Worm (Caenorhabditis elegans) whole organism, L4 larva: ENCODE data around the gene K07C5.2.

ENCODE experiments used
- F37D6.2 ChIP-seq: sonication (generic microtip); optimal IDR thresholded peaks from 2 replicates; lab custom pipeline; 2016; ENCODE audit warnings: mild to moderate bottlenecking, missing genetic modification characterization, missing compliant biosample characterization
- F49E8.2 ChIP-seq: sonication (generic microtip); optimal IDR thresholded peaks from 2 replicates; lab custom pipeline; 2016; ENCODE audit warnings: missing compliant biosample characterization, mild to moderate bottlenecking, missing genetic modification characterization, borderline replicate concordance
- ZK546.5 ChIP-seq, 2 experiments: sonication (generic microtip); optimal IDR thresholded peaks; 2 replicates each; lab custom pipeline; 2017; ENCODE audit warnings: missing biosample characterization in 2 of 2, missing genetic modification characterization in 2 of 2
- aha-1 ChIP-seq: fragments of 150-350 bp; peaks from one replicate; lab custom pipeline; 2014; ENCODE audit warnings: missing biosample characterization, missing genetic modification characterization
- ama-1 ChIP-seq: fragments of 150-350 bp; optimal IDR thresholded peaks from 2 replicates; lab custom pipeline; 2014; ENCODE audit warnings: inconsistent platforms, mixed read lengths
- arid-1 ChIP-seq: fragments of 200-800 bp; sonication (Bioruptor generic); conservative IDR thresholded peaks from 2 replicates; pipeline ENCODE4 v1.3.6; 2022; ENCODE audit warnings: missing genetic modification reagents, missing genetic modification characterization, missing compliant biosample characterization
- ceh-20 ChIP-seq: fragments of 200-800 bp; sonication (Bioruptor generic); IDR thresholded peaks from 2 replicates; pipeline ENCODE4 v1.3.6; 2022; ENCODE audit warnings: missing genetic modification reagents, missing genetic modification characterization, missing compliant biosample characterization
- ceh-44 ChIP-seq: fragments of 200-800 bp; sonication (Bioruptor generic); IDR thresholded peaks from 2 replicates; pipeline ENCODE4 v1.3.6; 2022; ENCODE audit warnings: missing genetic modification reagents, missing genetic modification characterization, missing compliant biosample characterization
- daf-12 ChIP-seq: fragments of 150-350 bp; optimal IDR thresholded peaks from 2 replicates; lab custom pipeline; 2014; ENCODE audit warnings: missing biosample characterization, missing genetic modification reagents, missing genetic modification characterization
- daf-8 ChIP-seq: fragments of 200-800 bp; sonication (Bioruptor generic); IDR thresholded peaks from 2 replicates; pipeline ENCODE4 v1.3.6; 2022; ENCODE audit warnings: missing genetic modification characterization, missing compliant biosample characterization
- dmd-6 ChIP-seq: fragments of 200-800 bp; sonication (Bioruptor generic); IDR thresholded peaks from 2 replicates; pipeline ENCODE4 v1.3.6; 2022; ENCODE audit warnings: missing genetic modification reagents, missing genetic modification characterization, missing compliant biosample characterization
- dmd-8 ChIP-seq: fragments of 200-800 bp; sonication (Bioruptor generic); IDR thresholded peaks from 2 replicates; pipeline ENCODE4 v1.3.6; 2022; ENCODE audit warnings: missing genetic modification characterization, missing compliant biosample characterization
- dmd-9 ChIP-seq: fragments of 200-800 bp; sonication (Bioruptor generic); IDR thresholded peaks from 2 replicates; pipeline ENCODE4 v1.3.6; 2022; ENCODE audit warnings: missing genetic modification reagents, missing genetic modification characterization, missing compliant biosample characterization
- dve-1 ChIP-seq: sonication (generic microtip); optimal IDR thresholded peaks from 2 replicates; lab custom pipeline; 2017; ENCODE audit warnings: antibody characterized with exemption, mild to moderate bottlenecking, missing genetic modification characterization, missing compliant biosample characterization; ENCODE audit not compliant: insufficient read depth
- fos-1 ChIP-seq: fragments of 150-350 bp; optimal IDR thresholded peaks from 2 replicates; lab custom pipeline; 2014; ENCODE audit warnings: missing biosample characterization, missing genetic modification characterization
- gei-8 ChIP-seq: fragments of 200-800 bp; sonication (Bioruptor generic); optimal IDR thresholded peaks from 2 replicates; lab custom pipeline; 2018; ENCODE audit warnings: mild to moderate bottlenecking, missing genetic modification characterization, missing compliant biosample characterization
- hlh-11 ChIP-seq: fragments of 200-800 bp; sonication (Bioruptor generic); optimal IDR thresholded peaks from 2 replicates; lab custom pipeline; 2018; ENCODE audit warnings: mild to moderate bottlenecking, missing genetic modification characterization, missing compliant biosample characterization
- hlh-30 ChIP-seq: sonication (generic microtip); optimal IDR thresholded peaks from 2 replicates; lab custom pipeline; 2017; ENCODE audit warnings: antibody characterized with exemption, mild to moderate bottlenecking, missing genetic modification characterization, missing compliant biosample characterization; ENCODE audit not compliant: insufficient read depth
- jun-1 ChIP-seq: fragments of 150-350 bp; optimal IDR thresholded peaks from 2 replicates; lab custom pipeline; 2014; ENCODE audit warnings: missing biosample characterization, missing genetic modification reagents, missing genetic modification characterization
- lim-7 ChIP-seq: fragments of 200-800 bp; sonication (Bioruptor generic); IDR thresholded peaks from 2 replicates; pipeline ENCODE4 v1.3.6; 2022; ENCODE audit warnings: missing genetic modification characterization, missing compliant biosample characterization
- lin-13 ChIP-seq: fragments of 150-350 bp; optimal IDR thresholded peaks from 2 replicates; lab custom pipeline; 2014; ENCODE audit warnings: missing biosample characterization, missing genetic modification reagents, missing genetic modification characterization
- lin-29 ChIP-seq: fragments of 200-800 bp; sonication (Bioruptor generic); IDR thresholded peaks from 2 replicates; pipeline ENCODE4 v1.3.6; 2022; ENCODE audit warnings: missing genetic modification reagents, missing genetic modification characterization, missing compliant biosample characterization
- lin-38 ChIP-seq: fragments of 200-800 bp; sonication (Bioruptor generic); IDR thresholded peaks from 2 replicates; pipeline ENCODE4 v1.3.6; 2022; ENCODE audit warnings: missing genetic modification reagents, missing genetic modification characterization, missing compliant biosample characterization
- lin-39 ChIP-seq: fragments of 150-350 bp; optimal IDR thresholded peaks from 2 replicates; lab custom pipeline; 2014; ENCODE audit warnings: missing biosample characterization, missing genetic modification reagents, missing genetic modification characterization
- mes-2 ChIP-seq: sonication (generic microtip); optimal IDR thresholded peaks from 2 replicates; lab custom pipeline; 2016; ENCODE audit warnings: missing genotype, mild to moderate bottlenecking, missing genetic modification characterization, missing compliant biosample characterization; ENCODE audit not compliant: poor library complexity, severe bottlenecking
- nhr-11 ChIP-seq: fragments of 150-350 bp; optimal IDR thresholded peaks from 2 replicates; lab custom pipeline; 2014; ENCODE audit warnings: missing biosample characterization, missing genetic modification characterization
- nhr-111 ChIP-seq: fragments of 200-800 bp; sonication (Bioruptor generic); optimal IDR thresholded peaks from 2 replicates; lab custom pipeline; 2018; ENCODE audit warnings: mild to moderate bottlenecking, missing genetic modification characterization, missing compliant biosample characterization
- nhr-28 ChIP-seq: fragments of 150-350 bp; optimal IDR thresholded peaks from 2 replicates; lab custom pipeline; 2014; ENCODE audit warnings: missing biosample characterization, missing genetic modification characterization
- nhr-48 ChIP-seq: sonication (generic microtip); optimal IDR thresholded peaks from 2 replicates; lab custom pipeline; 2016; ENCODE audit warnings: mild to moderate bottlenecking, missing genetic modification characterization, missing compliant biosample characterization
- nhr-6 ChIP-seq: fragments of 150-350 bp; optimal IDR thresholded peaks from 2 replicates; lab custom pipeline; 2014; ENCODE audit warnings: missing biosample characterization, missing genetic modification characterization
- pha-4 ChIP-seq, 2 experiments: fragments of 150-350 bp in 1 of 2; fragments of 200-800 bp in 1 of 2; sonication (Bioruptor generic) in 1 of 2; IDR thresholded peaks in 1 of 2; optimal IDR thresholded peaks in 1 of 2; 2 replicates each; pipeline versions ENCODE4 v1.3.6 to Lab custom; 2014 to 2022; ENCODE audit warnings: missing genetic modification characterization in 2 of 2, missing genetic modification reagents in 2 of 2, missing biosample characterization in 1 of 2, missing compliant biosample characterization in 1 of 2
- pqm-1 ChIP-seq: sonication (generic microtip); optimal IDR thresholded peaks from 2 replicates; lab custom pipeline; 2017; ENCODE audit warnings: missing biosample characterization, missing genetic modification characterization
- rbr-2 ChIP-seq: sonication (generic microtip); optimal IDR thresholded peaks from 2 replicates; lab custom pipeline; 2016; ENCODE audit warnings: missing genotype, missing genetic modification characterization, missing compliant biosample characterization
- sdz-12 ChIP-seq: fragments of 200-800 bp; sonication (Bioruptor generic); optimal IDR thresholded peaks from 2 replicates; lab custom pipeline; 2018; ENCODE audit warnings: mild to moderate bottlenecking, missing genetic modification characterization, missing compliant biosample characterization
- spr-3 ChIP-seq: fragments of 200-800 bp; sonication (Bioruptor generic); optimal IDR thresholded peaks from 2 replicates; lab custom pipeline; 2018; ENCODE audit warnings: mild to moderate bottlenecking, missing genetic modification characterization, missing compliant biosample characterization
- tra-1 ChIP-seq: fragments of 200-800 bp; sonication (Bioruptor generic); IDR thresholded peaks from 2 replicates; pipeline ENCODE4 v1.3.6; 2022; ENCODE audit warnings: missing genetic modification reagents, missing genetic modification characterization, missing compliant biosample characterization
- unc-130 ChIP-seq: sonication (generic microtip); optimal IDR thresholded peaks from 2 replicates; lab custom pipeline; 2016; ENCODE audit warnings: missing genetic modification reagents, missing genetic modification characterization, missing compliant biosample characterization
- unc-39 ChIP-seq: sonication (generic microtip); optimal IDR thresholded peaks from 2 replicates; lab custom pipeline; 2017; ENCODE audit warnings: missing biosample characterization, missing genetic modification characterization
- unc-62 ChIP-seq, 3 experiments: fragments of 150-350 bp in 1 of 3; sonication (generic microtip); optimal IDR thresholded peaks in 2 of 3; peaks in 1 of 3; 1 replicate in 1 of 3; 2 replicates in 2 of 3; lab custom pipeline; 2014 to 2017; ENCODE audit warnings: missing biosample characterization in 3 of 3, missing genetic modification characterization in 3 of 3, missing genetic modification reagents in 3 of 3, missing genotype in 1 of 3
- ztf-7 ChIP-seq: fragments of 150-350 bp; optimal IDR thresholded peaks from 2 replicates; lab custom pipeline; 2014; ENCODE audit warnings: missing biosample characterization, missing genetic modification characterization

Gene K07C5.2

DNA sequence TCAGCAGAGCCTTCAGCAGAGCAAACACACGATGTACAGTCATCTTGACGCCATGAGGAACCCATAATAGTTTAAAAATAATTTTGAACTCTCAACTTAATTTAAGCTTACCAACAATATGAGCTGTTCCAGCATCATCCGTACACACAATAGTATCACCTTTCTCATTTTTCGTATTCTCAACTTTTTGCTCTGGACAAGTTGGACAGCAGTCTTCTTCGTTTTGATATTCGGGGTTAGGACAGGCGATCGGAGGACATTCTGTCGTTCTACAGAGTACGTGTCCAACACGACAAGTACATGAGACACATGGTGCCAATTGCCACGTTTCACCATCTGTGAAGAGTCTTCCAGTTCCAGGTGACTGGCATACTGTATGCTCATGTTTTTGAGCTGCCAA is 15.8 kb upstream of the K07C5.2 start:
- TF ChIP-seq hlh-11 (tag; lab: Kevin White, UChicago) (no peak), lin-13 (GFP tag; lab: Kevin White, UChicago) (no peak), unc-62 (GFP tag; optimal IDR thresholded peaks at IDR 0.05 in 1 of 2; lab: Kevin White, UChicago) (peak in 1 of 2 experiments; percentile 97), unc-62 (tag; optimal IDR thresholded peaks at IDR 0.05; lab: Kevin White, UChicago) (no peak)

DNA sequence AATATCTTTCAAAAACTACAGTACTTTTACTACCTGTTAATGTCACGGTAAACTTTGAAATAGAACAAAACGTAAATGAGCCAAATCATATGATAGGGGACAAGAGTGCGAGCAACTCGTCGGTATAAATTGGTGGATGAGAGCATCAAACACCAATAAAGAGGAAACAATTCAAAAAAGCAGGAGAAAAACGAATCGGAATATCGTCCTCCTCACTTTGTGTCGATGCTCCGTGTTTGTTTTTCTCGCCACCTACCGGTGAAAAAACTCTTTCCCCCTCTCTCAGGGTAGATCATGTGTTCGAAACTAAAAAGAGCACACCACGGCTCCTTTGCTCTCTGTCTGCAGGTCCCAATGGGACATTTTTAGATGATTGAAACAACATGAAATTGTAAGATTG is 11.2 kb upstream of the K07C5.2 start:
- TF ChIP-seq ceh-20 (GFP tag; lab: Robert Waterston, UW) = 0 out of 2 replicates have a peak, but pooled peaks have one; percentile 34
- TF ChIP-seq pha-4 (GFP tag; IDR thresholded peaks at IDR 0.05; lab: Robert Waterston, UW) = no peak
- peak; percentile 63 for TF ChIP-seq pha-4 (tag; optimal IDR thresholded peaks at IDR 0.05; lab: Kevin White, UChicago)
- TF ChIP-seq lin-38 = no peak
- TF ChIP-seq rbr-2 = no peak

DNA sequence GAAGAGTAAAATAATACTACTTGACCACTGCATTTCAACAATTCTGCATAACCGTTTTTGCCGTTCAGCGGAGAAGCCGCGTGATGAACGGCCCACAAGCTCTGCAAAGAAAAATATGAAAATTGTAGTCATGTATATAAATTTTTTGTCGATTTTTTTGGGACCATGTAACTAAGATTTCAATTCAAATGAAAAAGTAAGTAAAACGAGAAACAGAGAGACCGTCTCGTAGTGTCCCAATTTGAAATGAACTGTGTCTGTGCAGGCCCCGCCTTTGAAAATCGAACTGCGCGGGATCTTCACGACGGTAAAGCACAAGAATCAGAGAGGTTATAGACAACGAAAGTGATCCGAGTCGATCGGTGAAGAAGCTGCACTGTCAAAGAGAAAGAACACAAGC is 7.3 kb upstream of the K07C5.2 start, which contains the start of gene crm-1:
Gene crm-1, minus strand, starts transcription at position 101 of the 400 bp plus-strand sequence.
- TF ChIP-seq hlh-11 (tag; lab: Kevin White, UChicago) (no peak), daf-12 (tag; lab: Kevin White, UChicago) (no peak), nhr-28 (tag; lab: Kevin White, UChicago) (no peak), pha-4 (GFP tag; IDR thresholded peaks at IDR 0.05; lab: Robert Waterston, UW) (no peak), pha-4 (tag; optimal IDR thresholded peaks at IDR 0.05; lab: Kevin White, UChicago) (no peak), unc-39 (tag; lab: Kevin White, UChicago) (no peak), aha-1 (tag; lab: Kevin White, UChicago) (peak; percentile 19), ceh-44 (GFP tag; lab: Robert Waterston, UW) (no peak)

DNA sequence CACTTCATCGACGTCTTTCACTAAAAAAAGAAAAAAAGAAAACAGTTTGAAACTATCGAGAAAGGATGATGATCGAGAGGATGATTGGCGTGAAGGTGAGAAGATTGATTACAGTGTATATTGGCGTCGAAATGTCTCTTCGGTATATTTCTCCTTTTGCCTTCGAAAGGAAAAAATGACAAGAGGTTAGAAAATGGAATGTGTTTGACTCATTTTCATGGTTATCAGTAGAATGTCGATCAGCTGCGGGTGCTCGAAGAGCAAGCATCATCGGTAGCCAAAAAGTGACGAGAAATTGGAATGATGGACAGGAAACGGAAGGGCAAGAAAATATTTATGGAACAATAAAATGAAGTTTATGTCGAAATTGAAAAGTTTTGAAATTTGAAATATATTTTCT is 5.5 kb upstream of the K07C5.2 start:
- TF ChIP-seq F49E8.2 (tag; lab: Kevin White, UChicago) = no peak
- peak; percentile 43 for TF ChIP-seq dve-1
- TF ChIP-seq ZK546.5 (tag; optimal IDR thresholded peaks at IDR 0.05; lab: Kevin White, UChicago) = no peak
- no peak for TF ChIP-seq lim-7 (GFP tag; lab: Robert Waterston, UW)
- no peak for TF ChIP-seq nhr-6
- TF ChIP-seq unc-130 (GFP tag; lab: Kevin White, UChicago) = no peak
- TF ChIP-seq gei-8 = no peak
- no peak for TF ChIP-seq lin-39 (tag; lab: Kevin White, UChicago)
- TF ChIP-seq ceh-20 (GFP tag; lab: Robert Waterston, UW) = 0 out of 2 replicates have a peak, but pooled peaks have one; percentile 21
- peak; percentile 63 for TF ChIP-seq hlh-11 (tag; lab: Kevin White, UChicago)
- TF ChIP-seq spr-3 (GFP tag; lab: Kevin White, UChicago) = no peak
- TF ChIP-seq lin-38 = no peak
- TF ChIP-seq nhr-11 = no peak
- peak; percentile 74 for TF ChIP-seq nhr-48 (tag; lab: Kevin White, UChicago)
- TF ChIP-seq mes-2 (tag; lab: Kevin White, UChicago) = no peak
- no peak for TF ChIP-seq ceh-44 (GFP tag; lab: Robert Waterston, UW)
- no peak for TF ChIP-seq jun-1 (tag; lab: Kevin White, UChicago)
- TF ChIP-seq pqm-1 (tag; lab: Kevin White, UChicago) = peak; percentile 20
- TF ChIP-seq dmd-6 = peak; percentile 98
- TF ChIP-seq fos-1 (tag; lab: Kevin White, UChicago) = no peak
- no peak for TF ChIP-seq hlh-30 (tag; lab: Kevin White, UChicago)
- no peak for TF ChIP-seq daf-8 (GFP tag; lab: Robert Waterston, UW)
- TF ChIP-seq unc-62 (GFP tag; optimal IDR thresholded peaks at IDR 0.05 in 1 of 2; lab: Kevin White, UChicago) = no peak
- TF ChIP-seq unc-62 (tag; optimal IDR thresholded peaks at IDR 0.05; lab: Kevin White, UChicago) = no peak
- TF ChIP-seq sdz-12 (GFP tag; lab: Kevin White, UChicago) = no peak
- TF ChIP-seq dmd-9 = no peak
- no peak for TF ChIP-seq ama-1 (lab: Kevin White, UChicago)
- TF ChIP-seq lin-13 (GFP tag; lab: Kevin White, UChicago) = no peak
- no peak for TF ChIP-seq arid-1 (GFP tag; lab: Robert Waterston, UW)
- TF ChIP-seq dmd-8 = no peak
- no peak for TF ChIP-seq F37D6.2 (tag; lab: Kevin White, UChicago)
- TF ChIP-seq pha-4 (GFP tag; IDR thresholded peaks at IDR 0.05; lab: Robert Waterston, UW) = no peak
- TF ChIP-seq pha-4 (tag; optimal IDR thresholded peaks at IDR 0.05; lab: Kevin White, UChicago) = no peak
- TF ChIP-seq nhr-111 (GFP tag; lab: Kevin White, UChicago) = no peak
- TF ChIP-seq ztf-7 = no peak
- TF ChIP-seq lin-29 (GFP tag; lab: Robert Waterston, UW) = no peak
- TF ChIP-seq tra-1 (GFP tag; lab: Robert Waterston, UW) = peak; percentile 58; the same call in 1 of the 2 replicates
- TF ChIP-seq nhr-28 (tag; lab: Kevin White, UChicago) = peak; percentile 47
